Worm (Caenorhabditis elegans) whole organism, midembryonic: ENCODE measurements around the gene mapk-15.

Experiments used
- T22C8.4 ChIP-seq: fragments of 200-800 bp; sonication (Bioruptor generic); IDR thresholded peaks from 2 replicates; pipeline ENCODE4 v1.3.6; 2022; ENCODE audit warnings: missing genetic modification characterization, missing compliant biosample characterization
- cog-1 ChIP-seq: sonication (generic microtip); optimal IDR thresholded peaks from 2 replicates; lab custom pipeline; 2016; ENCODE audit warnings: missing genetic modification characterization, missing compliant biosample characterization
- flt-1 ChIP-seq: fragments of 200-800 bp; sonication (Bioruptor generic); IDR thresholded peaks from 2 replicates; pipeline ENCODE4 v1.3.6; 2022; ENCODE audit warnings: missing genetic modification characterization, missing compliant biosample characterization
- klf-2 ChIP-seq: fragments of 200-800 bp; sonication (Bioruptor generic); conservative IDR thresholded peaks from 2 replicates; pipeline ENCODE4 v1.3.6; 2022; ENCODE audit warnings: missing genetic modification reagents, missing genetic modification characterization, missing compliant biosample characterization
- med-1 ChIP-seq: sonication (generic microtip); optimal IDR thresholded peaks from 2 replicates; lab custom pipeline; 2017; ENCODE audit warnings: missing genetic modification characterization, mild to moderate bottlenecking, missing compliant biosample characterization, antibody characterized with exemption, missing genetic modification reagents; ENCODE audit not compliant: insufficient read depth
- ref-1 ChIP-seq: fragments of 200-800 bp; sonication (Bioruptor generic); conservative IDR thresholded peaks from 2 replicates; pipeline ENCODE4 v1.3.6; 2022; ENCODE audit warnings: missing genetic modification reagents, missing genetic modification characterization, missing compliant biosample characterization
- tab-1 ChIP-seq: fragments of 200-800 bp; sonication (Bioruptor generic); IDR thresholded peaks from 2 replicates; pipeline ENCODE4 v1.3.6; 2022; ENCODE audit warnings: missing genetic modification characterization, missing compliant biosample characterization
- ztf-23 ChIP-seq: fragments of 200-800 bp; sonication (Bioruptor generic); IDR thresholded peaks from 2 replicates; pipeline ENCODE4 v1.3.6; 2022; ENCODE audit warnings: missing genetic modification reagents, missing genetic modification characterization, missing compliant biosample characterization
- ztf-29 ChIP-seq: fragments of 200-800 bp; sonication (Bioruptor generic); IDR thresholded peaks from 2 replicates; pipeline ENCODE4 v1.3.6; 2022; ENCODE audit warnings: missing genetic modification reagents, missing genetic modification characterization, missing compliant biosample characterization

mapk-15 gene

DNA sequence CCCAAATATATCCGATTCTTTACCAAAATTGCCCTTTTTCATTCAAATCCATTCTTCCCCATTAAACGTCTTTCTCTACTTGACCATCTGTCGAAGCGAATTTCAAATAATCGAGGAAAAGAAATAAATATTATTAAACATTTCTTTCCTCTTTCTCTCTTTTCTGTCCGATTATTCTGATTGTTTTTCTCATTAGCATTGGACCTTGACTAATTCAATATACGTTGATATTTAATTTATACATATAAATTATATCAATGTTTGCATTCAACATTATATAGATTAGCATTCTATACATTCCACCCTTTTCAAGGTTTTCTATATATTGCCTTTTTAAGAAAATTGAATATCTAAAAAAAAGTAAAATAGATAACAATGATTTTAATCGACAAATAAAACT lies 5.3 kb downstream of the mapk-15 start:
- TF ChIP-seq tab-1 (GFP tag; lab: Robert Waterston, UW) (no peak), T22C8.4 (GFP tag; lab: Robert Waterston, UW) (no peak), flt-1 (GFP tag; lab: Robert Waterston, UW) (no peak), ztf-23 (GFP tag; lab: Robert Waterston, UW) (no peak), med-1 (GFP tag; lab: Kevin White, UChicago) (no peak), cog-1 (no peak), ztf-29 (GFP tag; lab: Robert Waterston, UW) (no peak)

DNA sequence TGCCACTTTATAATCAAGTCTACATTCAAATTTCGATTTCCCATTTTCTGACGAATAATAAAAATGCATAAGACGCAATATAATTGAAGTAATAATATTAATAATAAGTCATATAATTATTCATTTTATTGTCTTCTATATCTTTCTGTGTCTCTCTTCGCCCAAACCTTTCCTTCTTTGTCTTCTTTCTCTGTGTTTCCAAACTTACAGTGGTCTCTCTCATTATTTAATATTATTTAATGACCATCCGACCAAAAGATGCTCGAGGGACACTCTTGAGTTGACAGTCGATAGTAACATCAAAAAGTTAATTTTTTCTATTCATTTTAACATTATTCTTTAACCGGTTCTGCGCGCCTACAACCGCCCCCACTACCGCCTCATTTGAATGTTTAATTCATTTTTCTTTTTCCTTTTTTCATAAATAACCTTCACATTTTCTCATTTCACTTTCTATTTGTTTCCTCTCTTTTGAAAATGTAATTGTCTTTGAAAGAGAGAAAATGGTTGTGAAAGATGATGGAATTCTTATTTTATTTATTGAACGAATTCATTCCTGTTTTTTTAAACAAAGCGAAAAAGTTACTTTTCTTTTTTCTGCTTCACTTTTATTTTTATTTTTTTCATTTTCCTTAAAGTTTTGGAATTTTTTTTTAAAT lies 6.1 kb downstream of the mapk-15 start:
- TF ChIP-seq tab-1 (GFP tag; lab: Robert Waterston, UW): no peak
- peak; percentile 8 for TF ChIP-seq cog-1

DNA sequence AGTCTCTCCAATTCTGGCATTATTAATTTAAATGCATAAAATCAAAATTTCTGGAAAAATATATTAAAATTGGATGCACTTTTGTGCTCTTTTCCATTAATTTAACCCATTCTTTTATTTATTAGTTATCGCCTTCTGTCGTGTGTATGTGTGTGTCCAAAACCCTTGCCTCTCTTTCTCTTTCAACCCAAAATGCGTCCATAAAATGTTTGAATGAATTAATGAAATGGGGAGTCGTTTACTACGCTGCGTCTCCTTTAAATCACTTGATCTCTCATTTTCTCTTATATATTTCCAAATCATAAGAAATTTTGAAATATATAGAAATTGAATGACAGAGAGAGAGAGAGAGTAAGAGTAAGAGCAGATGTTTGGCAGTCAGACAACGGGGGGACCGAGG lies 10.3 kb downstream of the mapk-15 start:
- TF ChIP-seq med-1 (GFP tag; lab: Kevin White, UChicago) (no peak), klf-2 (GFP tag; lab: Robert Waterston, UW) (no peak), tab-1 (GFP tag; lab: Robert Waterston, UW) (no peak), ztf-23 (GFP tag; lab: Robert Waterston, UW) (no peak), ztf-29 (GFP tag; lab: Robert Waterston, UW) (no peak), flt-1 (GFP tag; lab: Robert Waterston, UW) (no peak), ref-1 (GFP tag; lab: Robert Waterston, UW) (no peak), cog-1 (no peak), T22C8.4 (GFP tag; lab: Robert Waterston, UW) (no peak)

DNA sequence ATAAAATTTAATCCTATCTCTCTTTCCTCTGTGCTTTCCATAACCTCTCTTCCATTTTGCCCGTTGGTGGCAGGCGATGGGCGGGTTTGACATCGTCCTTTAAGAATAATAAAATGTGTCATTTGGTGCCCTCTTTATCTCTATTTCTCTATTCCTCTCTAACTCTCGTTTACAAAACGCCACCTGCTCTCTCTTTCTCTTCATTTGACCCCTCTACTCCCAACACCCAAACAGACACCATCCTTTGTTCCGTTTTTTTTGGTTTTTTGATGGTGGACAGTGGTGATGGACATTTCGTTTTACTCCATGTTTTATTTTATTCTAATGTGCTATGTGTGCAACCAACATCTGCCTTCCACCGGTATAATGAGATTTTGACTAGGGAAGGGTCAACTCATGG lies 11.3 kb downstream of the mapk-15 start:
- TF ChIP-seq flt-1 (GFP tag; lab: Robert Waterston, UW) (0 out of 2 replicates have a peak, but pooled peaks have one; percentile 35), ref-1 (GFP tag; lab: Robert Waterston, UW) (no peak)

DNA sequence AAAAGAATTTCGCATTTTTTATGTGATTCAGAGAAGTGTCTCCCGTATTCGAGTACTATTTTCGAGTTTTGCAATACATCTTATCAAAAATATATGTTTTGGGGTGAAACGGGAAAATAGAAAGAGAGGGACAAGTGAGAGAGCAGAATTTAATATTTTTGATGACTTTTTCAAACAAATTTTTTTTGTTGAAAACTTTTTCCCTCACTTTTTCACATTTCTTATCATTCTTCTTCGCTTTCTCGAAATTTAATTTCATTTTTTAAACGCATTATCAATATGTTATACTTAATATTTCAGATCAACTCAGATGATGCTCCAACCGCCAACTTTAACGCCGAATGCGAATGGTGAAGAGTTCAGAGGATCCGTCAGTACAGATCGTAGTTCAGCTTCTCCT lies 12.6 kb downstream of the mapk-15 start, which contains the start of gene attf-4:
Gene attf-4 (plus strand): TSS at position 301 of the 400 bp plus-strand sequence.
- no peak for TF ChIP-seq klf-2 (GFP tag; lab: Robert Waterston, UW)
- no peak for TF ChIP-seq ztf-29 (GFP tag; lab: Robert Waterston, UW)
- no peak for TF ChIP-seq tab-1 (GFP tag; lab: Robert Waterston, UW)
- no peak for TF ChIP-seq med-1 (GFP tag; lab: Kevin White, UChicago)
- no peak for TF ChIP-seq ztf-23 (GFP tag; lab: Robert Waterston, UW)
- TF ChIP-seq T22C8.4 (GFP tag; lab: Robert Waterston, UW): no peak
- no peak for TF ChIP-seq ref-1 (GFP tag; lab: Robert Waterston, UW)
- TF ChIP-seq flt-1 (GFP tag; lab: Robert Waterston, UW): no peak
- TF ChIP-seq cog-1: no peak

DNA sequence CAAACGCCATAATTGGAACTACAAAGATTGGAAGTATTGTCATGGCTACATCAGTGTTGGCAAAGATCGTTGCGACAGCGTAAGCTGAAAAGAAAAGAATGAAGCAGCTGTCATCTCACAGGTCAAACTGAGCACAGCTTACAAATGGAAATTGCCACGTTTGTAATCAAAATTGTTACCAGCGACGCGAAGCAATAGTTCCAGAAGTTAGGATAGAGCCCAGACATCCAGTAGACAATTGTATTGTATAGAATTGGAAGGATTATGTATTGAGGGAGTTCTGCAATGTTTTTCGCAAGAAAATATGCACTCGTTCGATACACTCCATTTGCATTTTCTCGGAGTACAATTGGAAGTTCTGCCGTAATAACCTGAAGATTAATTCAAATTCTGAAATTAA lies 17.7 kb downstream of the mapk-15 start:
- TF ChIP-seq cog-1 (no peak), ztf-29 (GFP tag; lab: Robert Waterston, UW) (no peak), tab-1 (GFP tag; lab: Robert Waterston, UW) (no peak), med-1 (GFP tag; lab: Kevin White, UChicago) (no peak), ref-1 (GFP tag; lab: Robert Waterston, UW) (no peak), klf-2 (GFP tag; lab: Robert Waterston, UW) (no peak), ztf-23 (GFP tag; lab: Robert Waterston, UW) (no peak), T22C8.4 (GFP tag; lab: Robert Waterston, UW) (no peak), flt-1 (GFP tag; lab: Robert Waterston, UW) (no peak)

DNA sequence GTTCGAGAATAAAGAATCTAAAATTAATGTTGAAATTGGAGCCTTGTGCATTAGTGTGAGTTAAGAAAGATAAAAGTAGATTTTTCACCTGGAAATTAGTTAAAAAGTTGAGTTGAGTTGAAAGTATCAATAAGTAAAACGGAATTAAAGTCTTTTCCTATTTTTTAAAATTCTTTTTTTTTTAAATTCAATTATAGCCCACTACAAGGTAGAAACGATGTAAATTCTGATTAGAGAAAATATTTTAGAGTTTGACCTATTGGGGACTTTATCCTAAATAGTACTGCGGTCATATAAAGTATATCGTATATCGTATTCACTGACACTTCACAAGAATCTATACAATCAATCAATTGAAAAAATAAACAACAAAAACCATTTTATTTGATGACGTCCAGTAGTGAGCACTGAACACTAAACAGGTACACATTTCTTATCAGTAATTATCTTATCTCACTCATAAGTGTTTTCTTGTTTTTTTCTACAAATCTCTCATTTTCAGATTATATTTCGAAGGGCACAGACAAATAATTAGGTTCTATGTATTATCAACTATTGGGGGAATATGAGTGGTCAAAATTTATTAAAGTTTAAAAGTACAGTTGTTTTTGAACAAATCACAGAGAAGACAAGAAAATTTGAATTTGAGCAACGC lies 20.2 kb downstream of the mapk-15 start, which contains the start of gene wht-1:
Gene wht-1 (minus strand): TSS at position 51 of the 655 bp plus-strand sequence.
- TF ChIP-seq T22C8.4 (GFP tag; lab: Robert Waterston, UW): no peak
- no peak for TF ChIP-seq tab-1 (GFP tag; lab: Robert Waterston, UW)
- no peak for TF ChIP-seq ref-1 (GFP tag; lab: Robert Waterston, UW)
- no peak for TF ChIP-seq med-1 (GFP tag; lab: Kevin White, UChicago)
- TF ChIP-seq flt-1 (GFP tag; lab: Robert Waterston, UW): no peak
- no peak for TF ChIP-seq klf-2 (GFP tag; lab: Robert Waterston, UW)
- TF ChIP-seq ztf-29 (GFP tag; lab: Robert Waterston, UW): no peak
- TF ChIP-seq cog-1: no peak

DNA sequence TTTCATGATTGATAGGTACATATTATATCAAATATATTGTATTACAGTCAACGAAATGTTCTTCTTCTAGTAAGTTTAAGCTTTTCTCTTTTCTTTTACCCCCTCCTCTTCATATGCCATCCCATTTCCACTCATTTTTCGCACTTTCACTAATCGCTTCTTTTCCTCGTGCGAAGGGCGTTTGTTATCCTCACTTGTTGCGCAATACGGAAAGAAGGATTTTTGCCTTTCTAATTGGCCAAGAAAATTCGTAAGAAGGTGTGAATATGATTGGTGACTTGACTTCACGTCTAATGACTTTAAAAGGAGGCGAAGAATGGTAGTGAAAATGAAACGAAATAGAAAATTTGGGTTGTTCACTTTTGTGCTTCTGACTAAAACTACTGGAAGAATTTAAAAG lies 28.0 kb downstream of the mapk-15 start:
- TF ChIP-seq med-1 (GFP tag; lab: Kevin White, UChicago) (no peak), flt-1 (GFP tag; lab: Robert Waterston, UW) (no peak), ztf-29 (GFP tag; lab: Robert Waterston, UW) (no peak), ztf-23 (GFP tag; lab: Robert Waterston, UW) (no peak), T22C8.4 (GFP tag; lab: Robert Waterston, UW) (no peak), ref-1 (GFP tag; lab: Robert Waterston, UW) (no peak), cog-1 (no peak), tab-1 (GFP tag; lab: Robert Waterston, UW) (no peak), klf-2 (GFP tag; lab: Robert Waterston, UW) (no peak)

DNA sequence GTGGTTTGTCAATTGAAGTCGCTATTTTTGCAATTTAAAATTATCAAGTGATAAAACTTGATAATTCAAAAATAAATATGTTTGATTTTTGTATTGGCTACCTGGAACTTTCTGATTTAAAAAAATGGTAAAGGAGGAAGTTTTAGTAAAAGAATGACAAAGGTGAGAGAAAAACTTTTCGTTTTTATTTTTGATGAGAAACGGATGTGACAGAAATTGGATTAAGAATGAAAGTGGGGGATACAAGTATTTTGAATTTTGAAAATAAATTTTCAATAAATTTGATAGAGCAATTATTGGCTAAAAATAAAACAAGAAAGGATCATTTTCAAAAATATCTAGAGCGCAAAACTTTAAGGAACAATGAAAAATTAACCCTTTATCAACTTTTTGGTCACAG lies 35.1 kb downstream of the mapk-15 start, which contains the start of gene C05D10.4:
Gene C05D10.4 (minus strand): TSS at position 101 of the 400 bp plus-strand sequence.
- TF ChIP-seq klf-2 (GFP tag; lab: Robert Waterston, UW) (no peak), cog-1 (no peak), T22C8.4 (GFP tag; lab: Robert Waterston, UW) (no peak), ztf-29 (GFP tag; lab: Robert Waterston, UW) (no peak), flt-1 (GFP tag; lab: Robert Waterston, UW) (no peak), ztf-23 (GFP tag; lab: Robert Waterston, UW) (no peak), med-1 (GFP tag; lab: Kevin White, UChicago) (no peak), tab-1 (GFP tag; lab: Robert Waterston, UW) (no peak), ref-1 (GFP tag; lab: Robert Waterston, UW) (no peak)
